Fruit fly (Drosophila melanogaster) whole organism, adult: ENCODE measurements around the gene Lcp65Ab2.

Experiments
- CG1620 ChIP-seq: fragments of 200-800 bp; sonication (Bioruptor generic); optimal IDR thresholded peaks from 2 replicates; lab custom pipeline; 2016; ENCODE audit warnings: missing biosample characterization, missing genetic modification characterization
- CG7045 ChIP-seq: fragments of 200-800 bp; sonication (Bioruptor generic); optimal IDR thresholded peaks from 2 replicates; lab custom pipeline; 2017; ENCODE audit warnings: missing biosample characterization, mild to moderate bottlenecking, missing genetic modification characterization
- Crg-1 ChIP-seq: fragments of 200-800 bp; sonication (Bioruptor generic); optimal IDR thresholded peaks from 2 replicates; lab custom pipeline; 2016; ENCODE audit warnings: missing biosample characterization, missing genetic modification characterization
- cic ChIP-seq: fragments of 200-800 bp; sonication (Bioruptor generic); optimal IDR thresholded peaks from 2 replicates; lab custom pipeline; 2017; ENCODE audit warnings: missing biosample characterization, mild to moderate bottlenecking, missing genetic modification characterization, moderate library complexity
- kay ChIP-seq: fragments of 200-800 bp; sonication (Bioruptor generic); peaks from one replicate; lab custom pipeline; 2016; ENCODE audit warnings: missing biosample characterization, missing genetic modification characterization, borderline replicate concordance

DNA sequence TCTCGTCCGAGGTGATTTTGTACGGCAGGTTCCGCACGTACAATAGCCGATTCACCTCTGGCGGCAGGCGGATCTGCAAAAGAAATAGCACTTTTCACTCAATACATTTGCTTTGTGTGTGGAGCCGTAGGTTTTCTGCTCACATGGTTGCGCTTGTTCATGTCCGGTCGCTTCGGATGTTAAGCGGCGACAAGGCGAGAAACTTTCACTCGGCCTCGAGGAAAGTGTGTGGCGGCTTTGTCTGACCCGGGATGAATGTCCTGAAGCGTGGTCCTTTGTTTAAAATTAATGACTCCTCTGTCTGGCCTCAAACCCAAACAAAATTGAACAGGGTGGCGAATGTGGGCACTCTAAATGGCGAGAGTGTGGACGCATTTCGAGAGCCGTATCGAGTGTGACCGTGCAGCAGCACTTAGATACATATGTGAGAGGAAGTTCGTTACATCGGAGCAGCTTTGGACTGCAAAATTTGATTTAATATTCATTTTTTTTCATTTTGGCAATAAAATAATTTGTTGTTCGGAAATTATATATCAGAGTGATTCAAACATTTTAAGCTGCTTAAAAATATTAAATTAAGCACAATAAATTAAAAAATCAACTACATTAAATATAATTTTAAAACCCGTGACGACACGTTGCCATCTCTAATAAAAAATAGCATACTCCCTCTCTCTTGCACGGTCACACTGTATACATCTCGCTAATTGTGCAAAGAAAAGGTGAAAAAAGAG, 46.5 kb downstream of the Lcp65Ab2 start, which contains the start of the genes Sf3b6 and Tnpo:
- TF ChIP-seq cic (no peak), Crg-1 (GFP tag; lab: Kevin White, UChicago) (peak; percentile 74), CG7045 (peak; percentile 77), kay (no peak), CG1620 (GFP tag; lab: Kevin White, UChicago) (peak; percentile 84)
